Fruit fly (Drosophila melanogaster) whole organism, wandering third instar larva: Measurements from ENCODE around the gene STUB1.

Experiments used
- Abd-B ChIP-seq: fragments of >200 bp; optimal IDR thresholded peaks from 2 replicates; lab custom pipeline; 2017; ENCODE audit warnings: missing biosample characterization, missing genetic modification characterization
- CG9705 ChIP-seq: fragments of 200-800 bp; sonication (Bioruptor generic); optimal IDR thresholded peaks from 2 replicates; lab custom pipeline; 2018; ENCODE audit warnings: missing biosample characterization, mild to moderate bottlenecking, missing genetic modification characterization
- CrebA ChIP-seq: fragments of 200-800 bp; sonication (Bioruptor generic); optimal IDR thresholded peaks from 2 replicates; lab custom pipeline; 2016; ENCODE audit warnings: missing biosample characterization, mild to moderate bottlenecking, missing genetic modification characterization, borderline replicate concordance
- Dfd ChIP-seq: fragments of >200 bp; optimal IDR thresholded peaks from 2 replicates; lab custom pipeline; 2017; ENCODE audit warnings: missing biosample characterization, missing genetic modification characterization
- GATAd ChIP-seq: sonication (Bioruptor generic); optimal IDR thresholded peaks from 2 replicates; lab custom pipeline; 2016; ENCODE audit warnings: missing biosample characterization, missing genetic modification characterization
- HLH106 ChIP-seq: fragments of 200-800 bp; optimal IDR thresholded peaks from 3 replicates; lab custom pipeline; 2019; ENCODE audit warnings: missing biosample characterization, mild to moderate bottlenecking, missing genetic modification characterization, moderate library complexity
- Hnf4 ChIP-seq: fragments of 200-800 bp; sonication (Bioruptor generic); optimal IDR thresholded peaks from 2 replicates; lab custom pipeline; 2016; ENCODE audit warnings: missing biosample characterization, mild to moderate bottlenecking, missing genetic modification characterization
- Hr83 ChIP-seq: fragments of 200-300 bp; sonication (Bioruptor generic); optimal IDR thresholded peaks from 2 replicates; lab custom pipeline; 2016; ENCODE audit warnings: missing biosample characterization, mild to moderate bottlenecking, missing genetic modification characterization, moderate library complexity; ENCODE audit not compliant: poor library complexity, severe bottlenecking
- Mio ChIP-seq: sonication (Bioruptor generic); optimal IDR thresholded peaks from 2 replicates; lab custom pipeline; 2016; ENCODE audit warnings: missing biosample characterization, missing genetic modification characterization
- Myc ChIP-seq: fragments of >200 bp; optimal IDR thresholded peaks from 2 replicates; lab custom pipeline; 2017
- N ChIP-seq: fragments of >200 bp; optimal IDR thresholded peaks from 2 replicates; lab custom pipeline; 2018; ENCODE audit warnings: missing biosample characterization, missing external identifiers, missing genetic modification characterization
- Rel ChIP-seq, 2 experiments: fragments of 200-800 bp; sonication (Bioruptor generic) in 1 of 2; optimal IDR thresholded peaks; 2 replicates in 1 of 2; 3 replicates in 1 of 2; lab custom pipeline; 2016 to 2019; ENCODE audit warnings: mild to moderate bottlenecking in 2 of 2, missing biosample characterization in 2 of 2, missing genetic modification characterization in 2 of 2, moderate library complexity in 1 of 2
- Sp1 ChIP-seq: fragments of 200-800 bp; sonication (Bioruptor generic); optimal IDR thresholded peaks from 3 replicates; lab custom pipeline; 2019; ENCODE audit warnings: missing biosample characterization, mild to moderate bottlenecking, missing genetic modification characterization, moderate library complexity
- Vsx2 ChIP-seq: fragments of 200-300, 225-300 bp; sonication (Bioruptor generic); optimal IDR thresholded peaks from 2 replicates; lab custom pipeline; 2018; ENCODE audit warnings: missing biosample characterization, missing genetic modification characterization; ENCODE audit not compliant: partially characterized antibody
- br ChIP-seq: fragments of 200-800 bp; sonication (Bioruptor generic); optimal IDR thresholded peaks from 2 replicates; lab custom pipeline; 2016; ENCODE audit warnings: missing biosample characterization, missing genetic modification characterization
- dl ChIP-seq, 2 experiments: fragments of 175-275, 200-275 bp in 1 of 2; fragments of 200-275 bp in 1 of 2; sonication (Bioruptor generic); optimal IDR thresholded peaks; lab custom pipeline; 2018; ENCODE audit warnings: mild to moderate bottlenecking in 2 of 2, missing biosample characterization in 2 of 2, missing genetic modification characterization in 2 of 2, moderate library complexity in 2 of 2; ENCODE audit not compliant: partially characterized antibody in 2 of 2, insufficient read depth in 1 of 2
- dmrt93B ChIP-seq: fragments of 200-800 bp; sonication (Bioruptor generic); optimal IDR thresholded peaks from 2 replicates; lab custom pipeline; 2018; ENCODE audit warnings: missing biosample characterization, mild to moderate bottlenecking, missing genetic modification characterization
- dsf ChIP-seq: sonication (Bioruptor generic); optimal IDR thresholded peaks from 2 replicates; lab custom pipeline; 2016; ENCODE audit warnings: missing biosample characterization, missing genetic modification characterization, borderline replicate concordance
- foxo ChIP-seq, 2 experiments: fragments of 200-800 bp; sonication (Bioruptor generic); optimal IDR thresholded peaks; 2 replicates in 1 of 2; 3 replicates in 1 of 2; lab custom pipeline; 2016 to 2017; ENCODE audit warnings: missing biosample characterization in 2 of 2, missing genetic modification characterization in 2 of 2
- fru ChIP-seq: fragments of 200-800 bp; sonication (Bioruptor generic); optimal IDR thresholded peaks from 3 replicates; lab custom pipeline; 2016; ENCODE audit warnings: missing biosample characterization, mild to moderate bottlenecking, missing genetic modification characterization
- h ChIP-seq: fragments of 200-800 bp; sonication (Bioruptor generic); optimal IDR thresholded peaks from 3 replicates; lab custom pipeline; 2016; ENCODE audit warnings: missing biosample characterization, mild to moderate bottlenecking, missing genetic modification characterization
- jim ChIP-seq: fragments of 175-275, 200-325 bp; sonication (Bioruptor generic); optimal IDR thresholded peaks from 2 replicates; lab custom pipeline; 2016; ENCODE audit warnings: missing biosample characterization, mild to moderate bottlenecking, missing genetic modification characterization
- lola ChIP-seq: fragments of >200 bp; optimal IDR thresholded peaks from 2 replicates; lab custom pipeline; 2017; ENCODE audit warnings: missing biosample characterization, missing genetic modification characterization
- pan ChIP-seq: fragments of >200 bp; optimal IDR thresholded peaks from 2 replicates; lab custom pipeline; 2017
- rgr ChIP-seq: fragments of 200-800 bp; sonication (Bioruptor generic); optimal IDR thresholded peaks from 3 replicates; lab custom pipeline; 2016; ENCODE audit warnings: missing biosample characterization, mild to moderate bottlenecking, missing genetic modification characterization
- sage ChIP-seq: fragments of 200-800 bp; sonication (Bioruptor generic); optimal IDR thresholded peaks from 2 replicates; lab custom pipeline; 2016; ENCODE audit warnings: missing biosample characterization, mild to moderate bottlenecking, missing genetic modification characterization
- sv ChIP-seq: fragments of 200-800 bp; sonication (Bioruptor generic); optimal IDR thresholded peaks from 3 replicates; lab custom pipeline; 2016; ENCODE audit warnings: missing biosample characterization, missing genetic modification characterization
- usp ChIP-seq: fragments of >200 bp; optimal IDR thresholded peaks from 2 replicates; lab custom pipeline; 2017; ENCODE audit warnings: missing biosample characterization, missing genetic modification characterization
- woc ChIP-seq: sonication (Bioruptor generic); optimal IDR thresholded peaks from 2 replicates; lab custom pipeline; 2016; ENCODE audit warnings: missing biosample characterization, mild to moderate bottlenecking, missing genetic modification characterization

Gene STUB1

dm6 chr2L:10466865-10467270 lies 29.5 kb downstream of the STUB1 start:
- TF ChIP-seq Myc (no peak), sv (GFP tag; lab: Kevin White, UChicago) (peak; percentile 2)
- TF ChIP-seq, all 38 proteins: peak for 1

- no peak for TF ChIP-seq Sp1 (GFP tag; lab: Kevin White, UChicago)
- TF ChIP-seq Rel (GFP tag; optimal IDR thresholded peaks at IDR 0.05; lab: Kevin White, UChicago): no peak
- no peak for TF ChIP-seq Rel (tag; optimal IDR thresholded peaks at IDR 0.05; lab: Kevin White, UChicago)
- TF ChIP-seq usp (GFP tag; lab: Kevin White, UChicago): no peak
- TF ChIP-seq HLH106: peak; percentile 54
- peak; percentile 55 for TF ChIP-seq h (GFP tag; lab: Kevin White, UChicago)
- peak in 1 of 2 experiments; percentile 45 for TF ChIP-seq foxo (GFP tag; optimal IDR thresholded peaks at IDR 0.05; lab: Kevin White, UChicago)
- TF ChIP-seq sv (GFP tag; lab: Kevin White, UChicago): peak; percentile 22
- TF ChIP-seq rgr (GFP tag; lab: Kevin White, UChicago): peak; percentile 36
- TF ChIP-seq lola (GFP tag; lab: Kevin White, UChicago): no peak
- peak; percentile 2 for TF ChIP-seq fru (GFP tag; lab: Kevin White, UChicago)
- TF ChIP-seq Dfd (GFP tag; lab: Kevin White, UChicago): no peak
- TF ChIP-seq sage (GFP tag; lab: Kevin White, UChicago): no peak
- no peak for TF ChIP-seq br (GFP tag; lab: Kevin White, UChicago)
- no peak for TF ChIP-seq jim (GFP tag; lab: Kevin White, UChicago)
- no peak for TF ChIP-seq N (GFP tag; lab: Kevin White, UChicago)
- no peak for TF ChIP-seq woc (GFP tag; lab: Kevin White, UChicago)
- peak; percentile 24 for TF ChIP-seq dmrt93B (GFP tag; lab: Kevin White, UChicago)
These were observed 31.0 kb downstream of the STUB1 start for dm6 chr2L:10468388-10468787.

dm6 chr2L:10468978-10469377 lies 31.6 kb downstream of the STUB1 start:
- TF ChIP-seq pan (no peak), jim (GFP tag; lab: Kevin White, UChicago) (no peak), rgr (GFP tag; lab: Kevin White, UChicago) (no peak)
- TF ChIP-seq, all 38 proteins: peak for 0

- TF ChIP-seq N (GFP tag; lab: Kevin White, UChicago): no peak
- no peak for TF ChIP-seq Hr83 (GFP tag; lab: Kevin White, UChicago)
- TF ChIP-seq Vsx2: no peak
- no peak for TF ChIP-seq fru (GFP tag; lab: Kevin White, UChicago)
- no peak for TF ChIP-seq lola (GFP tag; lab: Kevin White, UChicago)
- no peak for TF ChIP-seq rgr (GFP tag; lab: Kevin White, UChicago)
- no peak for TF ChIP-seq CG9705 (GFP tag; lab: Kevin White, UChicago)
- no peak for TF ChIP-seq Hnf4 (GFP tag; lab: Kevin White, UChicago)
- TF ChIP-seq Abd-B: no peak
- TF ChIP-seq, all 38 proteins: peak for 0
These were observed 32.9 kb downstream of the STUB1 start for dm6 chr2L:10470211-10470610.

- TF ChIP-seq Sp1 (GFP tag; lab: Kevin White, UChicago): no peak
- no peak for TF ChIP-seq GATAd (GFP tag; lab: Kevin White, UChicago)
- no peak for TF ChIP-seq rgr (GFP tag; lab: Kevin White, UChicago)
- no peak for TF ChIP-seq dl (GFP tag; optimal IDR thresholded peaks at IDR 0.05; lab: Kevin White, UChicago; ENCODE audit: insufficient read depth in 1 of 2, partially characterized antibody in 2 of 2)
- TF ChIP-seq CrebA (GFP tag; lab: Kevin White, UChicago): no peak
- TF ChIP-seq Mio (GFP tag; lab: Kevin White, UChicago): no peak
- TF ChIP-seq Hnf4 (GFP tag; lab: Kevin White, UChicago): no peak
- no peak for TF ChIP-seq dsf (GFP tag; lab: Kevin White, UChicago)
- TF ChIP-seq Rel (GFP tag; optimal IDR thresholded peaks at IDR 0.05; lab: Kevin White, UChicago): no peak
- TF ChIP-seq Rel (tag; optimal IDR thresholded peaks at IDR 0.05; lab: Kevin White, UChicago): no peak
- no peak for TF ChIP-seq Vsx2
- no peak for TF ChIP-seq N (GFP tag; lab: Kevin White, UChicago)
- TF ChIP-seq pan: no peak
- no peak for TF ChIP-seq dmrt93B (GFP tag; lab: Kevin White, UChicago)
- TF ChIP-seq Dfd (GFP tag; lab: Kevin White, UChicago): no peak
These were observed 34.9 kb downstream of the STUB1 start for dm6 chr2L:10472257-10472656.
